Worm (Caenorhabditis elegans) whole organism, young adult: ENCODE data around the gene rho-1.
A peak's percentile ranks its signal among the peaks of the same experiment; 100 is the strongest.

Experiments
- B0035.1 ChIP-seq: sonication (generic microtip); optimal IDR thresholded peaks from 2 replicates; lab custom pipeline; 2016; ENCODE audit warnings: missing genetic modification characterization, mild to moderate bottlenecking, missing compliant biosample characterization, missing genotype, missing genetic modification reagents
- F37B4.10 ChIP-seq: fragments of 200-800 bp; sonication (Bioruptor generic); IDR thresholded peaks from 2 replicates; pipeline ENCODE4 v1.3.6; 2022; ENCODE audit warnings: missing genetic modification characterization, missing compliant biosample characterization
- F39B2.1 ChIP-seq: fragments of 200-800 bp; sonication (Bioruptor generic); IDR thresholded peaks from 2 replicates; pipeline ENCODE4 v1.3.6; 2022; ENCODE audit warnings: missing genetic modification reagents, missing genetic modification characterization, missing compliant biosample characterization
- T07F8.4 ChIP-seq: sonication (generic microtip); optimal IDR thresholded peaks from 2 replicates; lab custom pipeline; 2016; ENCODE audit warnings: mild to moderate bottlenecking, missing genetic modification characterization, moderate library complexity, missing compliant biosample characterization
- Y53G8AR.9 ChIP-seq: fragments of 200-800 bp; sonication (Bioruptor generic); conservative IDR thresholded peaks from 2 replicates; pipeline ENCODE4 v1.3.6; 2022; ENCODE audit warnings: missing genetic modification reagents, missing genetic modification characterization, missing compliant biosample characterization
- ama-1 ChIP-seq, 3 experiments: fragments of 150-350 bp in 1 of 3; sonication (generic microtip) in 2 of 3; optimal IDR thresholded peaks; 2 replicates each; lab custom pipeline; 2014 to 2018; ENCODE audit warnings: missing biosample characterization in 2 of 3, missing genetic modification characterization in 2 of 3, missing genetic modification reagents in 2 of 3
- aptf-2 ChIP-seq: fragments of 200-800 bp; sonication (Bioruptor generic); conservative IDR thresholded peaks from 2 replicates; pipeline ENCODE4 v1.3.6; 2022; ENCODE audit warnings: missing genetic modification reagents, missing genetic modification characterization, missing compliant biosample characterization
- athp-1 ChIP-seq: sonication (generic microtip); optimal IDR thresholded peaks from 2 replicates; lab custom pipeline; 2017; ENCODE audit warnings: mild to moderate bottlenecking, missing genetic modification characterization, missing compliant biosample characterization
- attf-3 ChIP-seq: fragments of 200-800 bp; sonication (Bioruptor generic); conservative IDR thresholded peaks from 2 replicates; pipeline ENCODE4 v1.3.6; 2022; ENCODE audit warnings: missing genetic modification reagents, missing genetic modification characterization, missing compliant biosample characterization
- attf-6 ChIP-seq: fragments of 200-800 bp; sonication (Bioruptor generic); IDR thresholded peaks from 2 replicates; pipeline ENCODE4 v1.3.6; 2022; ENCODE audit warnings: missing genetic modification reagents, missing genetic modification characterization, missing compliant biosample characterization
- ccch-3 ChIP-seq: fragments of 200-800 bp; sonication (Bioruptor generic); optimal IDR thresholded peaks from 2 replicates; lab custom pipeline; 2018; ENCODE audit warnings: mild to moderate bottlenecking, missing genetic modification characterization, missing compliant biosample characterization
- cebp-2 ChIP-seq: fragments of 200-800 bp; sonication (Bioruptor generic); IDR thresholded peaks from 2 replicates; pipeline ENCODE4 v1.3.6; 2022; ENCODE audit warnings: missing genetic modification characterization, missing compliant biosample characterization
- ceh-100 ChIP-seq: fragments of 200-800 bp; sonication (Bioruptor generic); IDR thresholded peaks from 2 replicates; pipeline ENCODE4 v1.3.6; 2022; ENCODE audit warnings: missing genetic modification reagents, missing genetic modification characterization, missing compliant biosample characterization
- ceh-27 ChIP-seq: fragments of 200-800 bp; sonication (Bioruptor generic); optimal IDR thresholded peaks from 2 replicates; lab custom pipeline; 2018; ENCODE audit warnings: mild to moderate bottlenecking, missing genetic modification characterization, moderate library complexity, missing compliant biosample characterization
- ceh-40 ChIP-seq: fragments of 200-800 bp; sonication (Bioruptor generic); IDR thresholded peaks from 2 replicates; pipeline ENCODE4 v1.3.6; 2022; ENCODE audit warnings: missing genetic modification characterization, missing compliant biosample characterization
- chd-7 ChIP-seq: sonication (generic microtip); optimal IDR thresholded peaks from 2 replicates; lab custom pipeline; 2016; ENCODE audit warnings: mild to moderate bottlenecking, missing genetic modification characterization, moderate library complexity, missing compliant biosample characterization
- dox-1 ChIP-seq: fragments of 200-800 bp; sonication (Bioruptor generic); IDR thresholded peaks from 2 replicates; pipeline ENCODE4 v1.3.6; 2022; ENCODE audit warnings: missing genetic modification reagents, missing genetic modification characterization, missing compliant biosample characterization
- dpff-1 ChIP-seq: sonication (generic microtip); optimal IDR thresholded peaks from 2 replicates; lab custom pipeline; 2017; ENCODE audit warnings: mild to moderate bottlenecking, missing genetic modification characterization, missing compliant biosample characterization
- efl-1 ChIP-seq: fragments of 150-350 bp; optimal IDR thresholded peaks from 2 replicates; lab custom pipeline; 2014; ENCODE audit warnings: missing biosample characterization, missing genetic modification reagents, missing genetic modification characterization
- egl-18 ChIP-seq: fragments of 200-800 bp; sonication (Bioruptor generic); IDR thresholded peaks from 2 replicates; pipeline ENCODE4 v1.3.6; 2022; ENCODE audit warnings: missing genetic modification reagents, missing genetic modification characterization, missing compliant biosample characterization
- egrh-3 ChIP-seq: fragments of 200-800 bp; sonication (Bioruptor generic); IDR thresholded peaks from 2 replicates; pipeline ENCODE4 v1.3.6; 2022; ENCODE audit warnings: missing genetic modification reagents, missing genetic modification characterization, missing compliant biosample characterization
- ets-4 ChIP-seq: fragments of 200-800 bp; sonication (Bioruptor generic); optimal IDR thresholded peaks from 2 replicates; lab custom pipeline; 2018; ENCODE audit warnings: mild to moderate bottlenecking, missing genetic modification characterization, missing compliant biosample characterization
- fkh-3 ChIP-seq: sonication (generic microtip); optimal IDR thresholded peaks from 2 replicates; lab custom pipeline; 2016; ENCODE audit warnings: mild to moderate bottlenecking, missing genetic modification characterization, missing compliant biosample characterization
- hmg-20 ChIP-seq: fragments of 200-800 bp; sonication (Bioruptor generic); IDR thresholded peaks from 2 replicates; pipeline ENCODE4 v1.3.6; 2022; ENCODE audit warnings: missing genetic modification reagents, missing genetic modification characterization, missing compliant biosample characterization
- hrde-1 ChIP-seq: sonication (generic microtip); optimal IDR thresholded peaks from 2 replicates; lab custom pipeline; 2016; ENCODE audit warnings: missing genetic modification characterization, mild to moderate bottlenecking, missing compliant biosample characterization, moderate library complexity, missing genotype, missing genetic modification reagents, borderline replicate concordance
- hsf-1 ChIP-seq: fragments of 200-800 bp; sonication (Bioruptor generic); IDR thresholded peaks from 2 replicates; pipeline ENCODE4 v1.3.6; 2022; ENCODE audit warnings: missing genetic modification reagents, missing genetic modification characterization, missing compliant biosample characterization
- let-526 ChIP-seq: fragments of 200-800 bp; sonication (Bioruptor generic); IDR thresholded peaks from 2 replicates; pipeline ENCODE4 v1.3.6; 2022; ENCODE audit warnings: missing genetic modification reagents, missing genetic modification characterization, missing compliant biosample characterization
- let-607 ChIP-seq, 2 experiments: fragments of 200-800 bp in 1 of 2; sonication (Bioruptor generic) in 1 of 2; sonication (generic microtip) in 1 of 2; optimal IDR thresholded peaks; 2 replicates each; lab custom pipeline; 2016 to 2018; ENCODE audit warnings: mild to moderate bottlenecking in 2 of 2, missing compliant biosample characterization in 2 of 2, missing genetic modification characterization in 2 of 2, moderate library complexity in 2 of 2, missing genotype in 1 of 2
- lir-1 ChIP-seq: fragments of 200-800 bp; sonication (Bioruptor generic); conservative IDR thresholded peaks from 2 replicates; pipeline ENCODE4 v1.3.6; 2022; ENCODE audit warnings: missing genetic modification reagents, missing genetic modification characterization, missing compliant biosample characterization
- lsl-1 ChIP-seq: fragments of 200-800 bp; sonication (Bioruptor generic); optimal IDR thresholded peaks from 2 replicates; lab custom pipeline; 2018; ENCODE audit warnings: mild to moderate bottlenecking, missing genetic modification characterization, moderate library complexity, missing compliant biosample characterization
- madf-8 ChIP-seq: fragments of 200-800 bp; sonication (Bioruptor generic); conservative IDR thresholded peaks from 2 replicates; pipeline ENCODE4 v1.3.6; 2022; ENCODE audit warnings: missing genetic modification reagents, missing genetic modification characterization, missing compliant biosample characterization
- mcd-1 ChIP-seq: fragments of 200-800 bp; sonication (Bioruptor generic); IDR thresholded peaks from 2 replicates; pipeline ENCODE4 v1.3.6; 2022; ENCODE audit warnings: missing genetic modification reagents, missing genetic modification characterization, missing compliant biosample characterization
- nfya-2 ChIP-seq: fragments of 200-800 bp; sonication (Bioruptor generic); IDR thresholded peaks from 2 replicates; pipeline ENCODE4 v1.3.6; 2022; ENCODE audit warnings: missing genetic modification reagents, missing genetic modification characterization, missing compliant biosample characterization
- nhr-120 ChIP-seq: fragments of 200-800 bp; sonication (Bioruptor generic); IDR thresholded peaks from 2 replicates; pipeline ENCODE4 v1.3.6; 2022; ENCODE audit warnings: missing genetic modification characterization, missing compliant biosample characterization
- nhr-90 ChIP-seq: sonication (generic microtip); optimal IDR thresholded peaks from 2 replicates; lab custom pipeline; 2016; ENCODE audit warnings: missing genotype, mild to moderate bottlenecking, missing genetic modification characterization, missing compliant biosample characterization
- pbrm-1 ChIP-seq: fragments of 200-800 bp; sonication (Bioruptor generic); IDR thresholded peaks from 2 replicates; pipeline ENCODE4 v1.3.6; 2022; ENCODE audit warnings: missing genetic modification reagents, missing genetic modification characterization, missing compliant biosample characterization
- repo-1 ChIP-seq: sonication (generic microtip); optimal IDR thresholded peaks from 2 replicates; lab custom pipeline; 2017; ENCODE audit warnings: mild to moderate bottlenecking, missing genetic modification characterization, missing compliant biosample characterization
- snpc-1.1 ChIP-seq: sonication (generic microtip); optimal IDR thresholded peaks from 2 replicates; lab custom pipeline; 2017; ENCODE audit warnings: missing genetic modification characterization, mild to moderate bottlenecking, missing compliant biosample characterization, antibody characterized with exemption, moderate library complexity, missing genotype, missing genetic modification reagents; ENCODE audit not compliant: insufficient read depth
- snpc-1.3 ChIP-seq: sonication (generic microtip); optimal IDR thresholded peaks from 2 replicates; lab custom pipeline; 2017; ENCODE audit warnings: missing genetic modification characterization, mild to moderate bottlenecking, missing compliant biosample characterization, antibody characterized with exemption, moderate library complexity, missing genotype, missing genetic modification reagents; ENCODE audit not compliant: insufficient read depth
- snpc-3.4 ChIP-seq: sonication (generic microtip); optimal IDR thresholded peaks from 2 replicates; lab custom pipeline; 2017; ENCODE audit warnings: missing genetic modification characterization, mild to moderate bottlenecking, missing compliant biosample characterization, antibody characterized with exemption, moderate library complexity, missing genotype, missing genetic modification reagents
- snpc-4 ChIP-seq, 5 experiments: fragments of 150-350 bp in 1 of 5; sonication (generic microtip) in 4 of 5; optimal IDR thresholded peaks; 2 replicates each; lab custom pipeline; 2014 to 2018; ENCODE audit warnings: missing genetic modification characterization in 5 of 5, missing biosample characterization in 3 of 5, antibody characterized with exemption in 2 of 5, mild to moderate bottlenecking in 2 of 5, missing compliant biosample characterization in 2 of 5, missing genotype in 2 of 5, moderate library complexity in 2 of 5, missing genetic modification reagents in 1 of 5
- tbp1 ChIP-seq: fragments of 200-800 bp; sonication (Bioruptor generic); optimal IDR thresholded peaks from 2 replicates; lab custom pipeline; 2018; ENCODE audit warnings: mild to moderate bottlenecking, missing genetic modification characterization, missing compliant biosample characterization
- unc-130 ChIP-seq: sonication (generic microtip); optimal IDR thresholded peaks from 2 replicates; lab custom pipeline; 2016; ENCODE audit warnings: missing genetic modification reagents, missing genetic modification characterization, missing compliant biosample characterization
- xnd-1 ChIP-seq: sonication (generic microtip); optimal IDR thresholded peaks from 2 replicates; lab custom pipeline; 2016; ENCODE audit warnings: missing genotype, missing genetic modification reagents, missing genetic modification characterization, missing compliant biosample characterization
- zim-3 ChIP-seq: sonication (generic microtip); optimal IDR thresholded peaks from 2 replicates; lab custom pipeline; 2017; ENCODE audit warnings: mild to moderate bottlenecking, missing genetic modification characterization, moderate library complexity, missing compliant biosample characterization
- ztf-26 ChIP-seq: sonication (generic microtip); optimal IDR thresholded peaks from 2 replicates; lab custom pipeline; 2017; ENCODE audit warnings: missing genetic modification characterization, missing compliant biosample characterization
- ztf-3 ChIP-seq: fragments of 200-800 bp; sonication (Bioruptor generic); optimal IDR thresholded peaks from 2 replicates; lab custom pipeline; 2018; ENCODE audit warnings: mild to moderate bottlenecking, missing genetic modification characterization, missing compliant biosample characterization
- ztf-6 ChIP-seq: fragments of 200-800 bp; sonication (Bioruptor generic); IDR thresholded peaks from 2 replicates; pipeline ENCODE4 v1.3.6; 2022; ENCODE audit warnings: missing genetic modification reagents, missing genetic modification characterization, missing compliant biosample characterization

rho-1 gene

DNA sequence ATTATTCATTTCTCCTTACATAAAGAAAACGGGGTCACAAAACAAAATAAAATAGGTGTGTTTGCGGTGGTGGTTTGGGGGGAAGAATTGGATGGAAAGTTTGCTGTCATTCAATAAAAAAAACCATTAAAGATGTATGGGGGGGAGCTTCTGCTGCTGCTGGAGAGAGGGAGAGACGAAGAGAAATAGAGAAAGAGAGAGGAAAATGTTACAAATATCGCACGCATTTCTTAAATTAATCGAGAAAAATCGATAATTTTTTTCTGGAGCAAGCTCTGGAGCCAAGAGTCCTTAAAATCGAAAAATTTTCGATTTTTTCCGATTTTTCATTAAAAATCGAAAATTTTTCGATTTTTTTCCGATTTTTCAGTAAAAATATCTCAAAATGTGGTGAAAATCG lies 6.0 kb downstream of the rho-1 start (continued):
- TF ChIP-seq hmg-20 (GFP tag; lab: Robert Waterston, UW) = no peak
- no peak for TF ChIP-seq ceh-100 (GFP tag; lab: Robert Waterston, UW)
- no peak for TF ChIP-seq ceh-27 (GFP tag; lab: Kevin White, UChicago)
- no peak for TF ChIP-seq tbp1 (GFP tag; lab: Kevin White, UChicago)
- TF ChIP-seq pbrm-1 = peak; percentile 21
- TF ChIP-seq unc-130 (GFP tag; lab: Kevin White, UChicago) = no peak
- no peak for TF ChIP-seq F39B2.1 (GFP tag; lab: Robert Waterston, UW)
- peak; percentile 68 for TF ChIP-seq attf-6
- TF ChIP-seq egrh-3 (GFP tag; lab: Robert Waterston, UW) = no peak; the same call in 1 of the 2 replicates
- TF ChIP-seq ama-1 (optimal IDR thresholded peaks at IDR 0.05; lab: Kevin White, UChicago) = no peak
- TF ChIP-seq ama-1 (GFP tag; optimal IDR thresholded peaks at IDR 0.05; lab: Kevin White, UChicago) = peak in 1 of 2 experiments; percentile 43
- no peak for TF ChIP-seq chd-7 (tag; lab: Kevin White, UChicago)
- TF ChIP-seq cebp-2 (GFP tag; lab: Robert Waterston, UW) = no peak
- no peak for TF ChIP-seq snpc-1.3 (tag; lab: Kevin White, UChicago)
- TF ChIP-seq fkh-3 (tag; lab: Kevin White, UChicago) = no peak
- no peak for TF ChIP-seq lsl-1 (GFP tag; lab: Kevin White, UChicago)
- no peak for TF ChIP-seq T07F8.4 (tag; lab: Kevin White, UChicago)
- TF ChIP-seq let-526 = no peak
- no peak for TF ChIP-seq lir-1 (GFP tag; lab: Robert Waterston, UW)
- TF ChIP-seq snpc-4 (GFP tag; optimal IDR thresholded peaks at IDR 0.05; lab: Kevin White, UChicago) = peak; percentile 17
- TF ChIP-seq snpc-4 (tag; optimal IDR thresholded peaks at IDR 0.05; lab: Kevin White, UChicago) = no peak
- TF ChIP-seq hsf-1 (GFP tag; lab: Robert Waterston, UW) = no peak; the same call in 1 of the 2 replicates
- no peak for TF ChIP-seq hrde-1
- no peak for TF ChIP-seq aptf-2 (GFP tag; lab: Robert Waterston, UW)
- TF ChIP-seq B0035.1 = no peak
- TF ChIP-seq snpc-3.4 (tag; lab: Kevin White, UChicago) = no peak
- TF ChIP-seq xnd-1 (tag; lab: Kevin White, UChicago) = no peak
- TF ChIP-seq nfya-2 = no peak
- no peak for TF ChIP-seq madf-8 (GFP tag; lab: Robert Waterston, UW)
- TF ChIP-seq egl-18 (GFP tag; lab: Robert Waterston, UW) = no peak
- no peak for TF ChIP-seq Y53G8AR.9
- no peak for TF ChIP-seq ceh-40 (GFP tag; lab: Robert Waterston, UW)
- TF ChIP-seq ccch-3 (GFP tag; lab: Kevin White, UChicago) = no peak
- TF ChIP-seq dox-1 (GFP tag; lab: Robert Waterston, UW) = no peak
- TF ChIP-seq dpff-1 (tag; lab: Kevin White, UChicago) = no peak
- TF ChIP-seq let-607 (tag; optimal IDR thresholded peaks at IDR 0.05; lab: Kevin White, UChicago) = no peak
- peak; percentile 50 for TF ChIP-seq athp-1 (tag; lab: Kevin White, UChicago)
- no peak for TF ChIP-seq ets-4
- no peak for TF ChIP-seq efl-1 (GFP tag; lab: Kevin White, UChicago)
- no peak for TF ChIP-seq ztf-26
- TF ChIP-seq zim-3 (tag; lab: Kevin White, UChicago) = no peak
- TF ChIP-seq snpc-1.1 (tag; lab: Kevin White, UChicago) = no peak
- TF ChIP-seq nhr-90 = no peak
- TF ChIP-seq F37B4.10 (GFP tag; lab: Robert Waterston, UW) = no peak
- no peak for TF ChIP-seq ztf-6
- no peak for TF ChIP-seq repo-1 (tag; lab: Kevin White, UChicago)
- no peak for TF ChIP-seq ztf-3
- no peak for TF ChIP-seq attf-3 (GFP tag; lab: Robert Waterston, UW)
- TF ChIP-seq mcd-1 (GFP tag; lab: Robert Waterston, UW) = no peak
- no peak for TF ChIP-seq nhr-120 (GFP tag; lab: Robert Waterston, UW)
